Worm (Caenorhabditis elegans) whole organism, L4 larva: ENCODE data around the gene ZC487.2.

Experiments
- F26F4.8 ChIP-seq: fragments of 200-800 bp; sonication (Bioruptor generic); conservative IDR thresholded peaks from 2 replicates; pipeline ENCODE4 v1.3.6; 2022; ENCODE audit warnings: missing genetic modification characterization, missing compliant biosample characterization
- F49E8.2 ChIP-seq: sonication (generic microtip); optimal IDR thresholded peaks from 2 replicates; lab custom pipeline; 2016; ENCODE audit warnings: missing compliant biosample characterization, mild to moderate bottlenecking, missing genetic modification characterization, borderline replicate concordance
- Y105C5A.15 ChIP-seq: fragments of 200-800 bp; sonication (Bioruptor generic); IDR thresholded peaks from 2 replicates; pipeline ENCODE4 v1.3.6; 2022; ENCODE audit warnings: missing genetic modification characterization, missing compliant biosample characterization
- Y48G9A.11 ChIP-seq: fragments of 200-800 bp; sonication (Bioruptor generic); IDR thresholded peaks from 2 replicates; pipeline ENCODE4 v1.3.6; 2022; ENCODE audit warnings: missing genetic modification reagents, missing genetic modification characterization, missing compliant biosample characterization
- aha-1 ChIP-seq: fragments of 150-350 bp; peaks from one replicate; lab custom pipeline; 2014; ENCODE audit warnings: missing biosample characterization, missing genetic modification characterization
- aly-2 ChIP-seq: sonication (generic microtip); optimal IDR thresholded peaks from 2 replicates; lab custom pipeline; 2018; ENCODE audit warnings: missing biosample characterization, missing genetic modification characterization
- ceh-20 ChIP-seq: fragments of 200-800 bp; sonication (Bioruptor generic); IDR thresholded peaks from 2 replicates; pipeline ENCODE4 v1.3.6; 2022; ENCODE audit warnings: missing genetic modification reagents, missing genetic modification characterization, missing compliant biosample characterization
- ceh-62 ChIP-seq: sonication (generic microtip); optimal IDR thresholded peaks from 2 replicates; lab custom pipeline; 2017; ENCODE audit warnings: missing biosample characterization, missing genetic modification characterization
- ceh-82 ChIP-seq: sonication (generic microtip); optimal IDR thresholded peaks from 2 replicates; lab custom pipeline; 2017; ENCODE audit warnings: missing biosample characterization, missing genetic modification characterization
- ces-1 ChIP-seq: fragments of 150-350 bp; sonication (generic microtip); optimal IDR thresholded peaks from 4 replicates; lab custom pipeline; 2014; ENCODE audit warnings: missing biosample characterization, missing genetic modification reagents, missing genetic modification characterization
- daf-16 ChIP-seq, 3 experiments: sonication (generic microtip); optimal IDR thresholded peaks; 2 replicates each; lab custom pipeline; 2016 to 2017; ENCODE audit warnings: missing genetic modification characterization in 3 of 3, missing genetic modification reagents in 3 of 3, mild to moderate bottlenecking in 2 of 3, missing compliant biosample characterization in 2 of 3, missing biosample characterization in 1 of 3, moderate library complexity in 1 of 3
- hif-1 ChIP-seq, 2 experiments: sonication (generic microtip); optimal IDR thresholded peaks; 2 replicates each; lab custom pipeline; 2016 to 2017; ENCODE audit warnings: missing compliant biosample characterization in 2 of 2, missing genetic modification characterization in 2 of 2, missing genetic modification reagents in 2 of 2, missing genotype in 2 of 2, mild to moderate bottlenecking in 1 of 2
- hlh-30 ChIP-seq: sonication (generic microtip); optimal IDR thresholded peaks from 2 replicates; lab custom pipeline; 2017; ENCODE audit warnings: antibody characterized with exemption, mild to moderate bottlenecking, missing genetic modification characterization, missing compliant biosample characterization; ENCODE audit not compliant: insufficient read depth
- lim-7 ChIP-seq: fragments of 200-800 bp; sonication (Bioruptor generic); IDR thresholded peaks from 2 replicates; pipeline ENCODE4 v1.3.6; 2022; ENCODE audit warnings: missing genetic modification characterization, missing compliant biosample characterization
- lin-1 ChIP-seq: fragments of 200-800 bp; sonication (Bioruptor generic); IDR thresholded peaks from 2 replicates; pipeline ENCODE4 v1.3.6; 2022; ENCODE audit warnings: missing genetic modification reagents, missing genetic modification characterization, missing compliant biosample characterization
- lin-13 ChIP-seq: fragments of 150-350 bp; optimal IDR thresholded peaks from 2 replicates; lab custom pipeline; 2014; ENCODE audit warnings: missing biosample characterization, missing genetic modification reagents, missing genetic modification characterization
- mdl-1 ChIP-seq, 2 experiments: fragments of 150-350 bp in 1 of 2; sonication (generic microtip) in 1 of 2; optimal IDR thresholded peaks; 2 replicates each; lab custom pipeline; 2014 to 2017; ENCODE audit warnings: missing biosample characterization in 2 of 2, missing genetic modification characterization in 2 of 2
- mep-1 ChIP-seq: fragments of 150-350 bp; sonication (generic microtip); optimal IDR thresholded peaks from 3 replicates; lab custom pipeline; 2014; ENCODE audit warnings: missing biosample characterization, missing genetic modification characterization
- mes-2 ChIP-seq: sonication (generic microtip); optimal IDR thresholded peaks from 2 replicates; lab custom pipeline; 2016; ENCODE audit warnings: missing genotype, mild to moderate bottlenecking, missing genetic modification characterization, missing compliant biosample characterization; ENCODE audit not compliant: poor library complexity, severe bottlenecking
- mxl-2 ChIP-seq: fragments of 200-800 bp; sonication (Bioruptor generic); conservative IDR thresholded peaks from 2 replicates; pipeline ENCODE4 v1.3.6; 2022; ENCODE audit warnings: missing genetic modification reagents, missing genetic modification characterization, missing compliant biosample characterization
- mxl-3 ChIP-seq: fragments of 200-800 bp; sonication (Bioruptor generic); optimal IDR thresholded peaks from 2 replicates; lab custom pipeline; 2018; ENCODE audit warnings: mild to moderate bottlenecking, missing genetic modification characterization, missing compliant biosample characterization
- nhr-28 ChIP-seq: fragments of 150-350 bp; optimal IDR thresholded peaks from 2 replicates; lab custom pipeline; 2014; ENCODE audit warnings: missing biosample characterization, missing genetic modification characterization
- nhr-41 ChIP-seq: fragments of 200-800 bp; sonication (Bioruptor generic); IDR thresholded peaks from 2 replicates; pipeline ENCODE4 v1.3.6; 2022; ENCODE audit warnings: missing genetic modification reagents, missing genetic modification characterization, missing compliant biosample characterization
- nhr-48 ChIP-seq: sonication (generic microtip); optimal IDR thresholded peaks from 2 replicates; lab custom pipeline; 2016; ENCODE audit warnings: mild to moderate bottlenecking, missing genetic modification characterization, missing compliant biosample characterization
- pha-4 ChIP-seq, 2 experiments: fragments of 150-350 bp in 1 of 2; fragments of 200-800 bp in 1 of 2; sonication (Bioruptor generic) in 1 of 2; IDR thresholded peaks in 1 of 2; optimal IDR thresholded peaks in 1 of 2; 2 replicates each; pipeline versions ENCODE4 v1.3.6 to Lab custom; 2014 to 2022; ENCODE audit warnings: missing genetic modification characterization in 2 of 2, missing genetic modification reagents in 2 of 2, missing biosample characterization in 1 of 2, missing compliant biosample characterization in 1 of 2
- set-16 ChIP-seq: fragments of 200-800 bp; sonication (Bioruptor generic); IDR thresholded peaks from 2 replicates; pipeline ENCODE4 v1.3.6; 2022; ENCODE audit warnings: missing genetic modification reagents, missing genetic modification characterization, missing compliant biosample characterization
- snpc-4 ChIP-seq: fragments of 150-350 bp; optimal IDR thresholded peaks from 2 replicates; lab custom pipeline; 2014; ENCODE audit warnings: missing biosample characterization, missing genetic modification characterization
- unc-39 ChIP-seq: sonication (generic microtip); optimal IDR thresholded peaks from 2 replicates; lab custom pipeline; 2017; ENCODE audit warnings: missing biosample characterization, missing genetic modification characterization
- unc-62 ChIP-seq, 3 experiments: fragments of 150-350 bp in 1 of 3; sonication (generic microtip); optimal IDR thresholded peaks in 2 of 3; peaks in 1 of 3; 1 replicate in 1 of 3; 2 replicates in 2 of 3; lab custom pipeline; 2014 to 2017; ENCODE audit warnings: missing biosample characterization in 3 of 3, missing genetic modification characterization in 3 of 3, missing genetic modification reagents in 3 of 3, missing genotype in 1 of 3
- ztf-7 ChIP-seq: fragments of 150-350 bp; optimal IDR thresholded peaks from 2 replicates; lab custom pipeline; 2014; ENCODE audit warnings: missing biosample characterization, missing genetic modification characterization

Gene ZC487.2

ce11 chrV:6690075-6690474, 32.2 kb downstream of the ZC487.2 start:
- TF ChIP-seq mdl-1 (tag; optimal IDR thresholded peaks at IDR 0.05; lab: Kevin White, UChicago) (peak in 1 of 2 experiments; percentile 1), ceh-20 (GFP tag; lab: Robert Waterston, UW) (no peak), nhr-28 (tag; lab: Kevin White, UChicago) (peak; percentile 16), unc-62 (GFP tag; optimal IDR thresholded peaks at IDR 0.05 in 1 of 2; lab: Kevin White, UChicago) (peak in 1 of 2 experiments; percentile 22), unc-62 (tag; optimal IDR thresholded peaks at IDR 0.05; lab: Kevin White, UChicago) (no peak)
- TF ChIP-seq, all 104 proteins: peak for 3

DNA sequence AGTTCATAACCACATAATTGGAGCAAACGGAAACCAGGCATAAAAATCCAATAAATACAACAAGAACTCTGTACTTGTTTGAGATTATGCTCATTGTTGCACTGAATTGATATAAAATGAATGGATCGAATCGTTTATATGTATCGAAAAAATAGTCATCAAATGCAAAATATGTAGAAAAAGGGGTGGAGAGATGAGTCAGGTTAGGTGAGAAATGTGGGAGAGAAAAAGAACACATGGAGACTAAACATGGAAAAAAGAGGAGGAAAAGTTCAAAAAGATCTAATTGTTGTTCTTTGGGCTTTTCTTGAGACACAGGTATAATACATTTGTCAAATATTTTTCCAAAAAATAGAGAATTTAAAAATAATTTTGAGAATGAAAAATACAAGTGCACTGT, 33.9 kb downstream of the ZC487.2 start, which contains the start of gene K11G9.5:
Gene K11G9.5, minus strand, starts transcription at position 101 of the 400 bp plus-strand sequence.
- TF ChIP-seq mes-2 (tag; lab: Kevin White, UChicago): no peak
- no peak for TF ChIP-seq Y105C5A.15
- no peak for TF ChIP-seq daf-16 (GFP tag; optimal IDR thresholded peaks at IDR 0.05; lab: Kevin White, UChicago)
- TF ChIP-seq daf-16 (tag; optimal IDR thresholded peaks at IDR 0.05; lab: Kevin White, UChicago): no peak
- TF ChIP-seq hlh-30 (tag; lab: Kevin White, UChicago): no peak
- no peak for TF ChIP-seq hif-1 (tag; optimal IDR thresholded peaks at IDR 0.05; lab: Kevin White, UChicago)
- TF ChIP-seq ceh-82: no peak
- no peak for TF ChIP-seq lin-1 (GFP tag; lab: Robert Waterston, UW)
- no peak for TF ChIP-seq snpc-4
- TF ChIP-seq Y48G9A.11 (GFP tag; lab: Robert Waterston, UW): no peak
- no peak for TF ChIP-seq nhr-48
- TF ChIP-seq ceh-62 (tag; lab: Kevin White, UChicago): no peak
- TF ChIP-seq unc-39: no peak
- TF ChIP-seq ztf-7 (tag; lab: Kevin White, UChicago): no peak
- TF ChIP-seq mxl-2 (GFP tag; lab: Robert Waterston, UW): no peak
- no peak for TF ChIP-seq lin-13 (GFP tag; lab: Kevin White, UChicago)
- TF ChIP-seq unc-62 (GFP tag; optimal IDR thresholded peaks at IDR 0.05 in 1 of 2; lab: Kevin White, UChicago): no peak
- TF ChIP-seq unc-62 (tag; optimal IDR thresholded peaks at IDR 0.05; lab: Kevin White, UChicago): no peak
- TF ChIP-seq mxl-3: no peak
- TF ChIP-seq set-16 (GFP tag; lab: Robert Waterston, UW): no peak

ce11 chrV:6685963-6686362, 36.3 kb downstream of the ZC487.2 start:
- TF ChIP-seq Y48G9A.11 (GFP tag; lab: Robert Waterston, UW) (no peak), unc-62 (GFP tag; optimal IDR thresholded peaks at IDR 0.05 in 1 of 2; lab: Kevin White, UChicago) (peak in 1 of 2 experiments; percentile 92), unc-62 (tag; optimal IDR thresholded peaks at IDR 0.05; lab: Kevin White, UChicago) (no peak)

- no peak for TF ChIP-seq lim-7 (GFP tag; lab: Robert Waterston, UW)
- TF ChIP-seq snpc-4: no peak
- peak in 1 of 2 experiments; percentile 42 for TF ChIP-seq unc-62 (GFP tag; optimal IDR thresholded peaks at IDR 0.05 in 1 of 2; lab: Kevin White, UChicago)
- no peak for TF ChIP-seq unc-62 (tag; optimal IDR thresholded peaks at IDR 0.05; lab: Kevin White, UChicago)
- no peak for TF ChIP-seq mep-1
- no peak for TF ChIP-seq nhr-41 (GFP tag; lab: Robert Waterston, UW)
- no peak for TF ChIP-seq pha-4 (GFP tag; IDR thresholded peaks at IDR 0.05; lab: Robert Waterston, UW)
- TF ChIP-seq pha-4 (tag; optimal IDR thresholded peaks at IDR 0.05; lab: Kevin White, UChicago): no peak
- TF ChIP-seq, all 104 proteins: peak for 1
Observed at ce11 chrV:6685499-6685898, 36.8 kb downstream of the ZC487.2 start.

- TF ChIP-seq aly-2 (tag; lab: Kevin White, UChicago) (no peak), aha-1 (tag; lab: Kevin White, UChicago) (peak; percentile 35)
Observed at ce11 chrV:6684541-6684940, 37.7 kb downstream of the ZC487.2 start.

DNA sequence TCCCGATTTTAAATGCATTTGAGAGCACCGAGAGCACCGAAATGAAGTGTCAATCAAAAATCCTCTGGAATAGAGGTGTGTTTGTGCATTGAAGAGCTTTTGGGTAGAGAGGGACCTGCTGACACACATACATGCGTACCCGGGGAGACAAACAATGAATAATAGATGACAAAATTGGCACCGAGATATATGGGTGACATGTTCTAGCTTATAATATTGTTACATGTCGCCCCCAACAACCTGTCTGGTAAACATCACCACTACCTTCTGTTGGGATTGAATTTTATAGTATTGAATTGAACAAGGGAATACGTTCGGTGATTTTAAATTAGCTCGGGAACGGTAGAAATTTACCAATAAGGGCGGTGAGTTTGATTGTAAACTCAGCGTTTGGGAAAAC, 38.5 kb downstream of the ZC487.2 start:
- peak in 1 of 2 experiments; percentile 95 for TF ChIP-seq unc-62 (GFP tag; optimal IDR thresholded peaks at IDR 0.05 in 1 of 2; lab: Kevin White, UChicago)
- TF ChIP-seq unc-62 (tag; optimal IDR thresholded peaks at IDR 0.05; lab: Kevin White, UChicago): no peak
- no peak for TF ChIP-seq F26F4.8 (GFP tag; lab: Robert Waterston, UW)
- no peak for TF ChIP-seq ces-1 (GFP tag; lab: Kevin White, UChicago)
- no peak for TF ChIP-seq F49E8.2 (tag; lab: Kevin White, UChicago)
